Fruit fly (Drosophila melanogaster) S2 (cell line): ENCODE measurements around the gene GlnRS.

ENCODE experiments used
- CG8478 ChIP-seq: fragments of >200 bp; optimal IDR thresholded peaks from 2 replicates; lab custom pipeline; 2018
- CTCF ChIP-seq, 2 experiments: fragments of >200 bp; optimal IDR thresholded peaks; 2 replicates each; lab custom pipeline; 2018

The GlnRS gene

dm6 chr3R:25219018-25219417, 46.5 kb downstream of the GlnRS start, which contains the start of gene CG31103:
CG31103 (plus strand) TSS chr3R:25219318.
- TF ChIP-seq CTCF (optimal IDR thresholded peaks at IDR 0.05; lab: Kevin White, UChicago) (no peak), CG8478 (no peak)

dm6 chr3R:25215997-25216396, 49.5 kb downstream of the GlnRS start, which contains the start of gene CG31106:
CG31106 (plus strand) TSS chr3R:25216297.
- TF ChIP-seq CG8478 = no peak
- TF ChIP-seq CTCF (optimal IDR thresholded peaks at IDR 0.05; lab: Kevin White, UChicago) = no peak

- TF ChIP-seq CG8478 = no peak
- no peak for TF ChIP-seq CTCF (optimal IDR thresholded peaks at IDR 0.05; lab: Kevin White, UChicago)
These were observed 50.4 kb downstream of the GlnRS start, which contains the start of gene Saysd1 for dm6 chr3R:25215123-25215522. Saysd1 (minus strand) TSS chr3R:25215188.
